Fruit fly (Drosophila melanogaster) whole organism, embryonic: ENCODE measurements around the gene CG10866.
A peak's percentile ranks its signal among the peaks of the same experiment; 100 is the strongest.

Experiments
- Ada2b ChIP-seq: fragments of 200-800 bp; sonication (Bioruptor generic); IDR thresholded peaks from 2 replicates; pipeline ENCODE4 v1.3.6; 2022; ENCODE audit warnings: missing biosample characterization, missing genetic modification characterization
- CG10321 ChIP-seq: fragments of 200-800 bp; sonication (Bioruptor generic); IDR thresholded peaks from 2 replicates; pipeline ENCODE4 v1.3.6; 2022; ENCODE audit warnings: missing biosample characterization, missing genetic modification characterization
- CG11093 ChIP-seq: fragments of 200-800 bp; sonication (Bioruptor generic); IDR thresholded peaks from 3 replicates; pipeline ENCODE4 v1.3.6; 2022; ENCODE audit warnings: missing biosample characterization, missing genetic modification characterization
- CG12071 ChIP-seq: fragments of 200-800 bp; sonication (Bioruptor generic); optimal IDR thresholded peaks from 3 replicates; lab custom pipeline; 2018; ENCODE audit warnings: missing biosample characterization, mild to moderate bottlenecking, missing genetic modification characterization
- CG12236 ChIP-seq: fragments of 200-800 bp; sonication (Bioruptor generic); optimal IDR thresholded peaks from 2 replicates; lab custom pipeline; 2016; ENCODE audit warnings: missing biosample characterization, missing genetic modification characterization
- CG12659 ChIP-seq: fragments of 200-800 bp; sonication (Bioruptor generic); optimal IDR thresholded peaks from 3 replicates; lab custom pipeline; 2017; ENCODE audit warnings: mild to moderate bottlenecking, missing biosample characterization, missing genetic modification reagents, missing genetic modification characterization
- CG13624 ChIP-seq: fragments of 200-800 bp; sonication (Bioruptor generic); optimal IDR thresholded peaks from 2 replicates; lab custom pipeline; 2016; ENCODE audit warnings: missing biosample characterization, missing genetic modification characterization
- CG13775 ChIP-seq: fragments of 200-800 bp; sonication (Bioruptor generic); optimal IDR thresholded peaks from 3 replicates; lab custom pipeline; 2017; ENCODE audit warnings: missing biosample characterization, mild to moderate bottlenecking, missing genetic modification characterization
- CG14050 ChIP-seq: fragments of 200-800 bp; sonication (Bioruptor generic); IDR thresholded peaks from 3 replicates; pipeline ENCODE4 v1.3.6; 2022; ENCODE audit warnings: missing biosample characterization, missing genetic modification characterization
- CG15479 ChIP-seq: fragments of 200-800 bp; sonication (Bioruptor generic); optimal IDR thresholded peaks from 3 replicates; lab custom pipeline; 2019; ENCODE audit warnings: missing biosample characterization, mild to moderate bottlenecking, missing genetic modification characterization, moderate library complexity
- CG16863 ChIP-seq: fragments of 200-800 bp; sonication (Bioruptor generic); optimal IDR thresholded peaks from 3 replicates; lab custom pipeline; 2016; ENCODE audit warnings: missing biosample characterization, missing genetic modification characterization
- CG17612 ChIP-seq: fragments of 200-800 bp; sonication (Bioruptor generic); IDR thresholded peaks from 2 replicates; pipeline ENCODE4 v1.3.6; 2022; ENCODE audit warnings: missing biosample characterization, missing genetic modification characterization
- CG30403 ChIP-seq: fragments of 200-800 bp; sonication (Bioruptor generic); optimal IDR thresholded peaks from 3 replicates; lab custom pipeline; 2016; ENCODE audit warnings: missing biosample characterization, missing genetic modification characterization
- CG33213 ChIP-seq: fragments of 200-800 bp; sonication (Bioruptor generic); optimal IDR thresholded peaks from 3 replicates; lab custom pipeline; 2016; ENCODE audit warnings: missing biosample characterization, missing genetic modification characterization
- CG3847 ChIP-seq: fragments of 200-800 bp; sonication (Bioruptor generic); IDR thresholded peaks from 2 replicates; pipeline ENCODE4 v1.3.6; 2022; ENCODE audit warnings: missing biosample characterization, missing genetic modification characterization
- CG4707 ChIP-seq: fragments of 200-800 bp; sonication (Bioruptor generic); optimal IDR thresholded peaks from 2 replicates; lab custom pipeline; 2018; ENCODE audit warnings: missing biosample characterization, mild to moderate bottlenecking, missing genetic modification characterization, moderate library complexity
- CG6791 ChIP-seq: fragments of 200-800 bp; sonication (Bioruptor generic); IDR thresholded peaks from 3 replicates; pipeline ENCODE4 v1.3.6; 2022; ENCODE audit warnings: missing biosample characterization, missing genetic modification characterization; ENCODE audit not compliant: partially characterized antibody
- CG8290 ChIP-seq, 3 experiments: fragments of 200-800 bp; sonication (Bioruptor generic); optimal IDR thresholded peaks; 2 replicates each; lab custom pipeline; 2016 to 2019; ENCODE audit warnings: missing biosample characterization in 3 of 3, missing genetic modification characterization in 3 of 3, mild to moderate bottlenecking in 2 of 3, moderate library complexity in 1 of 3
- CoRest ChIP-seq: fragments of 200-800 bp; sonication (Bioruptor generic); optimal IDR thresholded peaks from 3 replicates; lab custom pipeline; 2018; ENCODE audit warnings: missing biosample characterization, mild to moderate bottlenecking, missing genetic modification characterization, moderate library complexity
- CrebB ChIP-seq: fragments of 200-800 bp; sonication (Bioruptor generic); optimal IDR thresholded peaks from 3 replicates; lab custom pipeline; 2018; ENCODE audit warnings: missing biosample characterization, mild to moderate bottlenecking, missing genetic modification characterization
- D19B ChIP-seq: fragments of 200-800 bp; sonication (Bioruptor generic); optimal IDR thresholded peaks from 2 replicates; lab custom pipeline; 2017; ENCODE audit warnings: missing biosample characterization, mild to moderate bottlenecking, missing genetic modification characterization
- Eip74EF ChIP-seq, 2 experiments: fragments of 200-800 bp in 1 of 2; fragments of >200 bp in 1 of 2; sonication (Bioruptor generic) in 1 of 2; optimal IDR thresholded peaks; 2 replicates each; lab custom pipeline; 2017 to 2019; ENCODE audit warnings: missing biosample characterization in 2 of 2, missing genetic modification characterization in 2 of 2, mild to moderate bottlenecking in 1 of 2, moderate library complexity in 1 of 2
- Ets65A ChIP-seq: fragments of 200-800 bp; sonication (Bioruptor generic); peaks from one replicate; lab custom pipeline; 2016; ENCODE audit warnings: missing biosample characterization, missing genetic modification characterization
- HLH4C ChIP-seq: fragments of 200-800 bp; sonication (Bioruptor generic); IDR thresholded peaks from 3 replicates; pipeline ENCODE4 v1.3.6; 2022; ENCODE audit warnings: missing biosample characterization, missing genetic modification characterization; ENCODE audit not compliant: partially characterized antibody
- Hand ChIP-seq: fragments of 200-800 bp; sonication (Bioruptor generic); optimal IDR thresholded peaks from 2 replicates; lab custom pipeline; 2017; ENCODE audit warnings: mild to moderate bottlenecking, missing biosample characterization, missing genetic modification reagents, missing genetic modification characterization
- Hr78 ChIP-seq, 2 experiments: fragments of 200-800 bp in 1 of 2; fragments of >200 bp in 1 of 2; sonication (Bioruptor generic) in 1 of 2; optimal IDR thresholded peaks; 2 replicates each; lab custom pipeline; 2017 to 2019; ENCODE audit warnings: missing biosample characterization in 2 of 2, missing genetic modification characterization in 2 of 2, mild to moderate bottlenecking in 1 of 2, moderate library complexity in 1 of 2
- Hsf ChIP-seq: fragments of 200-800 bp; sonication (Bioruptor generic); optimal IDR thresholded peaks from 3 replicates; lab custom pipeline; 2016; ENCODE audit warnings: missing biosample characterization, missing genetic modification characterization
- MESR4 ChIP-seq: fragments of 200-800 bp; sonication (Bioruptor generic); optimal IDR thresholded peaks from 2 replicates; lab custom pipeline; 2018; ENCODE audit warnings: missing biosample characterization, mild to moderate bottlenecking, missing genetic modification characterization, moderate library complexity
- Mad ChIP-seq: fragments of 200-800 bp; sonication (Bioruptor generic); optimal IDR thresholded peaks from 2 replicates; lab custom pipeline; 2016; ENCODE audit warnings: missing biosample characterization, missing genetic modification characterization
- Sox100B ChIP-seq: fragments of 200-800 bp; sonication (Bioruptor generic); optimal IDR thresholded peaks from 3 replicates; lab custom pipeline; 2018; ENCODE audit warnings: missing biosample characterization, mild to moderate bottlenecking, missing genetic modification characterization
- Xbp1 ChIP-seq: fragments of 200-800 bp; sonication (Bioruptor generic); optimal IDR thresholded peaks from 3 replicates; lab custom pipeline; 2016; ENCODE audit warnings: missing biosample characterization, mild to moderate bottlenecking, missing genetic modification characterization
- bbx ChIP-seq: fragments of 200-800 bp; sonication (Bioruptor generic); IDR thresholded peaks from 2 replicates; pipeline ENCODE4 v1.3.6; 2022; ENCODE audit warnings: missing biosample characterization, missing genetic modification characterization; ENCODE audit not compliant: partially characterized antibody
- caup ChIP-seq: fragments of 200-800 bp; sonication (Bioruptor generic); optimal IDR thresholded peaks from 3 replicates; lab custom pipeline; 2017; ENCODE audit warnings: missing biosample characterization, mild to moderate bottlenecking, missing genetic modification characterization, moderate library complexity; ENCODE audit not compliant: severe bottlenecking
- crc ChIP-seq: fragments of 200-800 bp; sonication (Bioruptor generic); optimal IDR thresholded peaks from 2 replicates; lab custom pipeline; 2016; ENCODE audit warnings: missing biosample characterization, missing genetic modification characterization
- dan ChIP-seq: fragments of 200-800 bp; sonication (Bioruptor generic); IDR thresholded peaks from 2 replicates; pipeline ENCODE4 v1.3.6; 2022; ENCODE audit warnings: missing biosample characterization, missing genetic modification characterization
- emc ChIP-seq: fragments of 200-800 bp; sonication (Bioruptor generic); optimal IDR thresholded peaks from 2 replicates; lab custom pipeline; 2016; ENCODE audit warnings: missing biosample characterization, missing genetic modification characterization
- esg ChIP-seq: fragments of 200-800 bp; sonication (Bioruptor generic); conservative IDR thresholded peaks from 2 replicates; pipeline ENCODE4 v1.3.6; 2022; ENCODE audit warnings: missing biosample characterization, missing genetic modification characterization
- fd102C ChIP-seq: fragments of 200-800 bp; sonication (Bioruptor generic); optimal IDR thresholded peaks from 2 replicates; lab custom pipeline; 2018; ENCODE audit warnings: missing biosample characterization, mild to moderate bottlenecking, missing genetic modification characterization, moderate library complexity
- hb ChIP-seq: fragments of 200-800 bp; sonication (Bioruptor generic); IDR thresholded peaks from 3 replicates; pipeline ENCODE4 v1.3.6; 2022; ENCODE audit warnings: missing biosample characterization, missing genetic modification characterization; ENCODE audit not compliant: partially characterized antibody
- inv ChIP-seq: fragments of 200-800 bp; sonication (Bioruptor generic); IDR thresholded peaks from 2 replicates; pipeline ENCODE4 v1.3.6; 2022; ENCODE audit warnings: missing biosample characterization, missing genetic modification characterization; ENCODE audit not compliant: partially characterized antibody
- nom ChIP-seq: fragments of 200-800 bp; sonication (Bioruptor generic); optimal IDR thresholded peaks from 2 replicates; lab custom pipeline; 2017; ENCODE audit warnings: missing biosample characterization, missing genetic modification characterization, mild to moderate bottlenecking, moderate library complexity, missing genetic modification reagents
- pita ChIP-seq: fragments of 200-800 bp; sonication (Bioruptor generic); optimal IDR thresholded peaks from 2 replicates; lab custom pipeline; 2017; ENCODE audit warnings: missing biosample characterization, mild to moderate bottlenecking, missing genetic modification characterization
- sens ChIP-seq: fragments of 200-800 bp; sonication (Bioruptor generic); peaks from one replicate; lab custom pipeline; 2016; ENCODE audit warnings: missing biosample characterization, missing genetic modification characterization
- stc ChIP-seq: fragments of 200-800 bp; sonication (Bioruptor generic); IDR thresholded peaks from 2 replicates; pipeline ENCODE4 v1.3.6; 2022; ENCODE audit warnings: missing biosample characterization, missing genetic modification characterization
- sug ChIP-seq: fragments of 200-800 bp; optimal IDR thresholded peaks from 2 replicates; lab custom pipeline; 2019; ENCODE audit warnings: missing biosample characterization, mild to moderate bottlenecking, missing genetic modification characterization, moderate library complexity
- toy ChIP-seq: fragments of 200-800 bp; sonication (Bioruptor generic); IDR thresholded peaks from 2 replicates; pipeline ENCODE4 v1.3.6; 2022; ENCODE audit warnings: missing biosample characterization, missing genetic modification characterization
- vfl ChIP-seq: fragments of 200-800 bp; sonication (Bioruptor generic); optimal IDR thresholded peaks from 2 replicates; lab custom pipeline; 2016; ENCODE audit warnings: missing biosample characterization, missing genetic modification characterization
- wek ChIP-seq: fragments of 200-800 bp; sonication (Bioruptor generic); optimal IDR thresholded peaks from 3 replicates; lab custom pipeline; 2018; ENCODE audit warnings: missing biosample characterization, mild to moderate bottlenecking, missing genetic modification characterization, moderate library complexity

The CG10866 gene

DNA sequence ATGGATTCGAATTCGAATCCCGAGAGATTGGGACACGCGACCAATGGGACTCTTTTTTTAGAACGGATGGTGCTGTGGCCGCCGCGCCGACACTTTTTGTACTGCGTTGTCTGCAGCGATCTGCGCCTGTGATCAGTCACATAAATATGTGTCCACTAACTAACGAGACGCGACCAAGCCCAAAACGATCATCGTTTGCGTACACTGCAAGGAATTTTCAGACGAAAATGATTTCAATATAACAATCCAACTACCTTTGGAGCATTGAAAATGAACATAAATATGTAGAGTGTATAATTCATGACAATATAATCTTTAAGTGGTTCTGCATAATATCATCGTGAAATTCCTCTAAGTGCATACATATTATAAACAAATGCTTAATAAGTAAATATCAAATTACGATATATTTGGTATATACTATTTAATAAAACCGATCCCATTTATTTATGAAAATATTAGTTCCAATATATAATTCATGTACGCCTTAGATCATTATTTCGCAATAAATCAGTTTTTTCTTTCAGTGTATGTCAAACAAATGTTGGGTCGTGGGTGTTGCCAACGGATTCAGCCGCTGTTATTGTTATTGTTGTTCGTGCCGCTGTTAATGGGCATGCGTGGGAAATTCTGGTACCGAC lies 2.1 kb downstream of the CG10866 start, which contains the start of gene Eip63F-1 (continued):
- peak; percentile 55 for TF ChIP-seq CG13775 (GFP tag; lab: Kevin White, UChicago)
- no peak for TF ChIP-seq stc (GFP tag; lab: Robert Waterston, UW)
- peak; percentile 54 for TF ChIP-seq esg (GFP tag; lab: Robert Waterston, UW)
- peak; percentile 29 for TF ChIP-seq CG12071 (GFP tag; lab: Kevin White, UChicago)
- TF ChIP-seq inv (GFP tag; lab: Robert Waterston, UW), result no peak
- TF ChIP-seq Sox100B (GFP tag; lab: Kevin White, UChicago), result peak; percentile 85
- no peak for TF ChIP-seq wek
- peak; percentile 54; the same call in 2 of the 3 replicates for TF ChIP-seq CG14050
- peak; percentile 38 for TF ChIP-seq D19B (GFP tag; lab: Kevin White, UChicago)
- peak; percentile 63 for TF ChIP-seq Ets65A (GFP tag; lab: Kevin White, UChicago)
- no peak for TF ChIP-seq CG33213
- TF ChIP-seq nom (GFP tag; lab: Kevin White, UChicago), result no peak
- no peak for TF ChIP-seq CG15479 (GFP tag; lab: Kevin White, UChicago)
- peak; percentile 63 for TF ChIP-seq Xbp1 (GFP tag; lab: Kevin White, UChicago)
- no peak for TF ChIP-seq CG10321 (GFP tag; lab: Robert Waterston, UW)
- TF ChIP-seq sens (GFP tag; lab: Kevin White, UChicago), result peak; percentile 29
- TF ChIP-seq MESR4 (GFP tag; lab: Kevin White, UChicago), result no peak
- TF ChIP-seq bbx (GFP tag; lab: Robert Waterston, UW), result no peak
- TF ChIP-seq CG12236 (GFP tag; lab: Kevin White, UChicago), result no peak
- peak; percentile 67 for TF ChIP-seq CG12659 (GFP tag; lab: Kevin White, UChicago)
- no peak for TF ChIP-seq HLH4C (GFP tag; lab: Robert Waterston, UW)
- no peak for TF ChIP-seq Hr78 (GFP tag; optimal IDR thresholded peaks at IDR 0.05; lab: Kevin White, UChicago)
- TF ChIP-seq CG4707 (GFP tag; lab: Kevin White, UChicago), result no peak
- peak; percentile 35; the same call in 1 of the 2 replicates for TF ChIP-seq Ada2b
- TF ChIP-seq CG16863, result peak; percentile 22
- TF ChIP-seq CG30403 (GFP tag; lab: Kevin White, UChicago), result peak; percentile 75
- no peak for TF ChIP-seq pita (GFP tag; lab: Kevin White, UChicago)
- no peak for TF ChIP-seq Hand (GFP tag; lab: Kevin White, UChicago)
- TF ChIP-seq CG17612 (GFP tag; lab: Robert Waterston, UW), result no peak
- no peak for TF ChIP-seq Mad
- TF ChIP-seq dan (GFP tag; lab: Robert Waterston, UW), result no peak
- TF ChIP-seq CG8290 (GFP tag; optimal IDR thresholded peaks at IDR 0.05; lab: Kevin White, UChicago), result no peak
- peak in 1 of 2 experiments; percentile 71 for TF ChIP-seq CG8290 (tag; optimal IDR thresholded peaks at IDR 0.05; lab: Kevin White, UChicago)
- TF ChIP-seq toy, result no peak
- TF ChIP-seq sug, result peak; percentile 63
- TF ChIP-seq fd102C (GFP tag; lab: Kevin White, UChicago), result no peak
- TF ChIP-seq vfl, result no peak
- TF ChIP-seq CrebB (tag; lab: Kevin White, UChicago), result no peak
- no peak for TF ChIP-seq CG6791 (GFP tag; lab: Robert Waterston, UW)
- TF ChIP-seq emc, result no peak
- peak; percentile 83 for TF ChIP-seq CoRest (tag; lab: Kevin White, UChicago)
- no peak for TF ChIP-seq hb (GFP tag; lab: Robert Waterston, UW)
- no peak for TF ChIP-seq CG11093 (GFP tag; lab: Robert Waterston, UW)
- no peak for TF ChIP-seq Eip74EF (GFP tag; optimal IDR thresholded peaks at IDR 0.05; lab: Kevin White, UChicago)
- TF ChIP-seq CG3847 (GFP tag; lab: Robert Waterston, UW), result 0 out of 2 replicates have a peak, but pooled peaks have one; percentile 42
- TF ChIP-seq CG13624, result no peak
- peak; percentile 38 for TF ChIP-seq Hsf (GFP tag; lab: Kevin White, UChicago)
- TF ChIP-seq crc, result no peak
- peak; percentile 36 for TF ChIP-seq caup (GFP tag; lab: Kevin White, UChicago)
